Fruit fly (Drosophila melanogaster): ENCODE results near the gene CG17202.

The CG17202 gene

dm6 chr3R:12448889-12449314 lies 26.3 kb downstream of the CG17202 start, which contains the start of gene CG18549 (continued):
- TF ChIP-seq dsf (GFP tag; optimal IDR thresholded peaks at IDR 0.05; ENCODE audit: borderline replicate concordance) (peak; percentile 98), usp (GFP tag; optimal IDR thresholded peaks at IDR 0.05) (no peak), Rel (GFP tag; optimal IDR thresholded peaks at IDR 0.05) (peak; percentile 99), Rel (tag; optimal IDR thresholded peaks at IDR 0.05) (peak; percentile 98)

DNA sequence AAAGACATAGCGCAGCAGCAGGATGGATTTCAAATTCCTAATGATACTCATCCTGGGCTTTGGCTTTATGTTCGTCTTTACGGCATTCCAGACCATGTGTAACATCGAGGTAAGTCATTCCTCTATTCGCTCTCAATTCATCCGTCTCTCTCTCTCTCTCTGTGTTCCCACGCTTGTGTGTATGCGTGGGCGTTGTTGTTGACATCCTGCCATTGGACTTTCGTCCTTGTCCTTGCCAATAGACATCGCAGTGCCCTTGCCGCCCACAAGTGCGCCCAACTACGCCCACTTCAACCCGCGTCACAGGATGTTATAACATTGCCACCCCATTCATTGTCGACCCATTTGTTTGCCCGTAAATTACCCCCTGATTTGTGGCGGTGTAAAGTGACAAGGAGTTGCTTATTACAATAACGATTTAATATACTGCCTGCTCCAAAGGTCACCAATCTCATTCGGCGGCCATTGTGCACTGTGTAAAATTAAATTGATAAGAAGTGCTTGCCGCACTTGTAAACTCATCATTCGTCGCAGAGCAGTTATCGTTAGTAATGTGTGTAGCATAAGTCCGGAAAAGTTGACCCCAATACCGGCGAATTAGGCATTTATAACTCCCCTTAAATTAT lies 27.2 kb downstream of the CG17202 start:
- TF ChIP-seq Abd-B (GFP tag; optimal IDR thresholded peaks at IDR 0.05) (no peak), sage (GFP tag; optimal IDR thresholded peaks at IDR 0.05) (no peak), dsf (GFP tag; optimal IDR thresholded peaks at IDR 0.05; ENCODE audit: borderline replicate concordance) (no peak), sv (GFP tag; optimal IDR thresholded peaks at IDR 0.05) (no peak), brk (GFP tag; optimal IDR thresholded peaks at IDR 0.05) (no peak), lola (GFP tag; optimal IDR thresholded peaks at IDR 0.05) (no peak), h (GFP tag; optimal IDR thresholded peaks at IDR 0.05) (no peak), Myc (optimal IDR thresholded peaks at IDR 0.05) (no peak), CG32264 (GFP tag; optimal IDR thresholded peaks at IDR 0.05) (no peak), jim (GFP tag; optimal IDR thresholded peaks at IDR 0.05) (no peak), fru (GFP tag; optimal IDR thresholded peaks at IDR 0.05) (no peak), ey (GFP tag; optimal IDR thresholded peaks at IDR 0.05) (no peak), dl (GFP tag; optimal IDR thresholded peaks at IDR 0.05; ENCODE audit: insufficient read depth in 1 of 2, partially characterized antibody in 2 of 2) (no peak), br (GFP tag; optimal IDR thresholded peaks at IDR 0.05) (no peak), Dif (GFP tag; optimal IDR thresholded peaks at IDR 0.05; ENCODE audit: partially characterized antibody) (no peak), usp (GFP tag; optimal IDR thresholded peaks at IDR 0.05) (no peak), pan (optimal IDR thresholded peaks at IDR 0.05) (no peak)

DNA sequence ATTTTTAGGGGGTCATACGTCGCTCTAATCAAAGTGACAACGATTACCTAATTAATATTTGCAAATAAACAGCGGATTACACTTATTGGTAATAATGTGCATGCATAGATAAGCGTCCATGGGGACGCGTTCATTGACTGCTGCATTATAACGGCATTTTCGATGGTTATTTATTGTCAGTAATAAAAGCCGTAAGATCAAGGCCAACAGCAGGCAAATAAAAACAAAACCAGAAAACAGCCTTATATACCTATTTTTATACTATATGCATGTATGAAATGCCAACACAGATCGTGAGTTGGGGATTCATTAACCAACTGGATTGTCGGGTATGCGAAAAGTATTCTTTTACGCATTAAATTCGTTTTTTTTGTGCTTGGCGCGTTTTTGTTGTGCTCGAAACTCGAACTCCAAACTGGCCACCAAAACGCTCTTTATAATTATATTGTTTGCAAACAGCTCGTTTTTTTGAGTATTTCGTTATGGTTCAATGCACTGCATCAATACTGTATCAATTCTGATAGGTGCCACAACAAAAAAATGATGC lies 28.2 kb downstream of the CG17202 start:
- TF ChIP-seq Abd-B (GFP tag; optimal IDR thresholded peaks at IDR 0.05), result no peak
- no peak for TF ChIP-seq Rel (GFP tag; optimal IDR thresholded peaks at IDR 0.05)
- TF ChIP-seq Rel (tag; optimal IDR thresholded peaks at IDR 0.05), result peak; percentile 46
- no peak for TF ChIP-seq h (GFP tag; optimal IDR thresholded peaks at IDR 0.05)
- TF ChIP-seq CrebA (GFP tag; optimal IDR thresholded peaks at IDR 0.05; ENCODE audit: borderline replicate concordance), result no peak
- TF ChIP-seq lola (GFP tag; optimal IDR thresholded peaks at IDR 0.05), result no peak

- TF ChIP-seq sage (GFP tag; optimal IDR thresholded peaks at IDR 0.05) (no peak), Abd-B (GFP tag; optimal IDR thresholded peaks at IDR 0.05) (no peak), fru (GFP tag; optimal IDR thresholded peaks at IDR 0.05) (no peak), Hr78 (GFP tag; optimal IDR thresholded peaks at IDR 0.05) (no peak), woc (GFP tag; optimal IDR thresholded peaks at IDR 0.05) (no peak), Hr83 (GFP tag; optimal IDR thresholded peaks at IDR 0.05; ENCODE audit: poor library complexity, severe bottlenecking) (no peak), ey (GFP tag; optimal IDR thresholded peaks at IDR 0.05) (no peak), Rel (GFP tag; optimal IDR thresholded peaks at IDR 0.05) (no peak), Rel (tag; optimal IDR thresholded peaks at IDR 0.05) (no peak), Dif (GFP tag; optimal IDR thresholded peaks at IDR 0.05; ENCODE audit: partially characterized antibody) (no peak), br (GFP tag; optimal IDR thresholded peaks at IDR 0.05) (no peak), jim (GFP tag; optimal IDR thresholded peaks at IDR 0.05) (no peak), N (GFP tag; optimal IDR thresholded peaks at IDR 0.05) (no peak), GATAd (GFP tag; optimal IDR thresholded peaks at IDR 0.05) (no peak), psq (GFP tag; optimal IDR thresholded peaks at IDR 0.05) (no peak), OdsH (GFP tag; optimal IDR thresholded peaks at IDR 0.05) (no peak)
Observed at dm6 chr3R:12451376-12451775, 28.8 kb downstream of the CG17202 start.

DNA sequence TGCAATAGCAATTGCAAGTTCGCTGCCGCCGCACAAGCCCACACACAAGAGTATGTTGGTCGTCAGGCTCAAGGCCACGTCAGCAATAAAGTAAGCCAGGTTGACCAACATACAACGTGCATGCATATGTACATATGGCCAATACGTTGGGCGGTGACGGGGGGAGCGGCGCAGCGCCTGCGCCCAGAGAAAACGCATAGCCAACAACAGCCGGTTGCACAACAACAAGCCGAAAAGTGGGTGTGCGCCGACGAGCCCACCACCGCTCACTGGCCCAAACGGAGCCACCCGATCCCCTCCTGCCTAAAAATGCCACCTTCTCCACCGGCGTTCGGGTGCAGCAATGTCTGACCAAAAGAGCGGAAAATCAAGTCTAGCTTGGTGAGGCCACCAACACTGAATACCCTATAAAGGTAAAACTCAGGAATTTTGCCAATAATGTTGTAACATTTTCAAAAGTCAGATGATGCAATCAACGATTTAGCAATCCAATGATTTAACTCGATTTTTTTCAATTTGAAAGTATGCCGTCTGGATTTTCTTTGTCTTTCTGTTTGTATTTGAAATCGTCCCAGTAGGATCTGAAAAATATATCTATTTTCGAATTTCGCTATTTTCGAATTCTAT lies 29.4 kb downstream of the CG17202 start, which contains the start of gene CG5509:
Gene CG5509, plus strand, starts transcription at position 577 of the 627 bp plus-strand sequence.
- no peak for TF ChIP-seq psq (GFP tag; optimal IDR thresholded peaks at IDR 0.05)
- TF ChIP-seq woc (GFP tag; optimal IDR thresholded peaks at IDR 0.05), result no peak
- TF ChIP-seq Jra (GFP tag; optimal IDR thresholded peaks at IDR 0.05), result no peak
- TF ChIP-seq brk (GFP tag; optimal IDR thresholded peaks at IDR 0.05), result no peak
- TF ChIP-seq tai (GFP tag; optimal IDR thresholded peaks at IDR 0.05), result no peak
- TF ChIP-seq dsf (GFP tag; optimal IDR thresholded peaks at IDR 0.05; ENCODE audit: borderline replicate concordance), result no peak
- TF ChIP-seq lola (GFP tag; optimal IDR thresholded peaks at IDR 0.05), result no peak
- TF ChIP-seq h (GFP tag; optimal IDR thresholded peaks at IDR 0.05), result no peak
- TF ChIP-seq Mio (GFP tag; optimal IDR thresholded peaks at IDR 0.05), result no peak
- no peak for TF ChIP-seq OdsH (GFP tag; optimal IDR thresholded peaks at IDR 0.05)
- no peak for TF ChIP-seq usp (GFP tag; optimal IDR thresholded peaks at IDR 0.05)
- TF ChIP-seq Rel (GFP tag; optimal IDR thresholded peaks at IDR 0.05), result no peak
- TF ChIP-seq Rel (tag; optimal IDR thresholded peaks at IDR 0.05), result no peak
- TF ChIP-seq rgr (GFP tag; optimal IDR thresholded peaks at IDR 0.05), result no peak
- TF ChIP-seq CrebA (GFP tag; optimal IDR thresholded peaks at IDR 0.05; ENCODE audit: borderline replicate concordance), result no peak
- no peak for TF ChIP-seq Dif (GFP tag; optimal IDR thresholded peaks at IDR 0.05; ENCODE audit: partially characterized antibody)
- no peak for TF ChIP-seq Hr78 (GFP tag; optimal IDR thresholded peaks at IDR 0.05)
- TF ChIP-seq Hnf4 (GFP tag; optimal IDR thresholded peaks at IDR 0.05), result no peak
- no peak for TF ChIP-seq br (GFP tag; optimal IDR thresholded peaks at IDR 0.05)
- no peak for TF ChIP-seq Abd-B (GFP tag; optimal IDR thresholded peaks at IDR 0.05)
